Fruit fly (Drosophila melanogaster) whole organism, embryonic: ENCODE data around the gene CG15422.

Source experiments
- CG13287 ChIP-seq: fragments of 200-800 bp; sonication (Bioruptor generic); IDR thresholded peaks from 2 replicates; pipeline ENCODE4 v1.3.6; 2022; ENCODE audit warnings: missing biosample characterization, missing genetic modification characterization; ENCODE audit not compliant: partially characterized antibody
- CG8290 ChIP-seq, 3 experiments: fragments of 200-800 bp; sonication (Bioruptor generic); optimal IDR thresholded peaks; 2 replicates each; lab custom pipeline; 2016 to 2019; ENCODE audit warnings: missing biosample characterization in 3 of 3, missing genetic modification characterization in 3 of 3, mild to moderate bottlenecking in 2 of 3, moderate library complexity in 1 of 3
- Trl ChIP-seq, 3 experiments: fragments of >200 bp in 2 of 3; fragments of 200-800 bp in 1 of 3; sonication (Bioruptor generic) in 1 of 3; optimal IDR thresholded peaks; 2 replicates in 1 of 3; 3 replicates in 2 of 3; lab custom pipeline; 2016 to 2017; ENCODE audit warnings: missing biosample characterization in 1 of 3, missing genetic modification characterization in 1 of 3
- eyg ChIP-seq: fragments of 200-800 bp; sonication (Bioruptor generic); optimal IDR thresholded peaks from 3 replicates; lab custom pipeline; 2016; ENCODE audit warnings: missing biosample characterization, missing genetic modification characterization
- gce ChIP-seq: fragments of 200-800 bp; sonication (Bioruptor generic); IDR thresholded peaks from 3 replicates; pipeline ENCODE4 v1.3.6; 2022; ENCODE audit warnings: missing biosample characterization, missing genetic modification characterization
- ind ChIP-seq: fragments of 200-800 bp; sonication (Bioruptor generic); optimal IDR thresholded peaks from 3 replicates; lab custom pipeline; 2016; ENCODE audit warnings: missing biosample characterization, missing genetic modification characterization
- psq ChIP-seq: fragments of 200-800 bp; sonication (Bioruptor generic); optimal IDR thresholded peaks from 2 replicates; lab custom pipeline; 2017; ENCODE audit warnings: missing biosample characterization, missing genetic modification characterization

DNA sequence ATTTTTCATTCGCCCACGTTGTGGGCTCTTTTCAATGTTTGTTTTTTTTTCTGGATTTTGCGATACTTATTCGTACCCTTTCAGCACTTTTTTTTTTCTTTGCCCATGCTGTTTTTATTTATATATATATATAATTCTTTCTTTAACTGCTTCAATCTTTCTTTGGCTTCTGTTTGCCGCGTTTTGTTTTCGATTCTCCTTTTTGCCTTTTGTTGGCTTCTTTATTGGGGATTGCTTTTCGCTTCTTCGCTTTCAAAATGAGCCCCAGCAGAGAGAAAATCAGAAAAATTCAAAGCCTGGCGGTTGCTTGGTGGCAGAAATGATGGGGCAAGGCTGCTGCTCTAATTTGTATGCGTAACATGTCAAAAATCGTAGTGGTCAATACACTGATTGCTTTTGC, 32.2 kb downstream of the CG15422 start:
- TF ChIP-seq eyg (no peak), Trl (optimal IDR thresholded peaks at IDR 0.05; lab: Kevin White, UChicago) (no peak), Trl (GFP tag; optimal IDR thresholded peaks at IDR 0.05; lab: Kevin White, UChicago) (no peak), gce (GFP tag; lab: Robert Waterston, UW) (no peak), CG13287 (GFP tag; lab: Robert Waterston, UW) (no peak), ind (GFP tag; lab: Kevin White, UChicago) (no peak), psq (GFP tag; lab: Kevin White, UChicago) (no peak), CG8290 (GFP tag; optimal IDR thresholded peaks at IDR 0.05; lab: Kevin White, UChicago) (no peak), CG8290 (tag; optimal IDR thresholded peaks at IDR 0.05; lab: Kevin White, UChicago) (no peak)
